Worm (Caenorhabditis elegans) whole organism, young adult: ENCODE data around the gene hrg-9.
A peak's percentile ranks its signal among the peaks of the same experiment; 100 is the strongest.

ENCODE experiments used
- ama-1 ChIP-seq, 3 experiments: fragments of 150-350 bp in 1 of 3; sonication (generic microtip) in 2 of 3; optimal IDR thresholded peaks; 2 replicates each; lab custom pipeline; 2014 to 2018; ENCODE audit warnings: missing biosample characterization in 2 of 3, missing genetic modification characterization in 2 of 3, missing genetic modification reagents in 2 of 3
- ceh-91 ChIP-seq: fragments of 200-800 bp; sonication (Bioruptor generic); IDR thresholded peaks from 2 replicates; pipeline ENCODE4 v1.3.6; 2022; ENCODE audit warnings: missing genetic modification reagents, missing genetic modification characterization, missing compliant biosample characterization
- dpl-1 ChIP-seq: fragments of 150-350 bp; optimal IDR thresholded peaks from 2 replicates; lab custom pipeline; 2014; ENCODE audit warnings: missing biosample characterization, missing genetic modification reagents, missing genetic modification characterization
- lin-54 ChIP-seq: fragments of 200-800 bp; sonication (Bioruptor generic); optimal IDR thresholded peaks from 2 replicates; lab custom pipeline; 2018; ENCODE audit warnings: mild to moderate bottlenecking, missing genetic modification characterization, missing compliant biosample characterization
- madf-8 ChIP-seq: fragments of 200-800 bp; sonication (Bioruptor generic); conservative IDR thresholded peaks from 2 replicates; pipeline ENCODE4 v1.3.6; 2022; ENCODE audit warnings: missing genetic modification reagents, missing genetic modification characterization, missing compliant biosample characterization
- unc-62 ChIP-seq: fragments of 150-350 bp; optimal IDR thresholded peaks from 2 replicates; lab custom pipeline; 2014; ENCODE audit warnings: missing biosample characterization, missing genetic modification reagents, missing genetic modification characterization
- ztf-25 ChIP-seq: fragments of 200-800 bp; sonication (Bioruptor generic); IDR thresholded peaks from 2 replicates; pipeline ENCODE4 v1.3.6; 2022; ENCODE audit warnings: missing genetic modification reagents, missing genetic modification characterization, missing compliant biosample characterization

DNA sequence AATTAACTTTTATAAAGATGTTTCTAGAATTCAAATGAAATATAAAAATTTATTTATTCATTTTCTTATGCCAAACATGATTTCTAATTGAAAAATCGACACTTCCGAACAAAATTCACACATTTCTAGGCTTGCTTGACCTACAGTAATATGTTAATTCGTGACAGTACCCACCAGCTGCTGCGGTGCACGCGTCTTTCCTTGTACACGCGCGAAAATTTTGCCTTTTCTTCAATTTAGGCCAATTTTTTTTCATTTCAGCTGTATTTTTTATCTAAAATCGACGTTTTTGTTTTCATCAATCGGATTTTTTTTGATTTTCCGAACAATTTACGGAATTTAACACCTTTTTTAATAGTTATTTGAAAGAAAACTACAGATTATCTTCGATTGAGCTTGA lies 36.9 kb upstream of the hrg-9 start:
- TF ChIP-seq ceh-91 (GFP tag; lab: Robert Waterston, UW) (peak; percentile 86), ztf-25 (no peak), lin-54 (no peak), unc-62 (GFP tag; lab: Kevin White, UChicago) (no peak), madf-8 (GFP tag; lab: Robert Waterston, UW) (peak; percentile 95), ama-1 (optimal IDR thresholded peaks at IDR 0.05; lab: Kevin White, UChicago) (no peak), ama-1 (GFP tag; optimal IDR thresholded peaks at IDR 0.05; lab: Kevin White, UChicago) (no peak), dpl-1 (GFP tag; lab: Kevin White, UChicago) (peak; percentile 91)
